Worm (Caenorhabditis elegans): Measurements from ENCODE around the gene fipr-27.
"Not testable (repeated sequence)": the region's sequence is repeated elsewhere in the genome, so short reads cannot be mapped to it uniquely, and the experiment has no call there.

DNA sequence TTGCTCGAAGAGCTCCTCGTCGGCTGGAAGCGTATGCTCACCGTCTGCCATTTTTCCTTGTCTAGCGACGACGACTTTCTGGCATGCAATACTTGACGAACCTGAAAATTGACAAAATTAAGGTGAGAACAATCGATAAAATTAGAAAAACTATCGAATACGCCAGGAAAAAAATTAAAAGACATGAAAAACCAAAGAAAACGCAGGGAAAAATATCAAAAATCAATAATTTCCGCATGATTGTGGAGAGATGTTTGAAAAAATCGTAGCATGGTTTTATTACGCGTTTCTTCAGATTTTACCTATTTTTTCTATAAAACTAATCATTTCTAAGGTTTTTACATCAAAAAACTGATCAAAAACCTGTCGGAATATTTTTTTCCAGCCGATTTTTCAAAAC, 25.1 kb downstream of the fipr-27 start, which contains the start of gene set-26:
- not testable (repeated sequence) for TF ChIP-seq unc-130 (GFP tag; optimal IDR thresholded peaks at IDR 0.05); C17E4.6 (GFP tag; IDR thresholded peaks at IDR 0.05); unc-62 (GFP tag; optimal IDR thresholded peaks at IDR 0.05); nhr-120 (GFP tag; IDR thresholded peaks at IDR 0.05); ccch-3 (GFP tag; optimal IDR thresholded peaks at IDR 0.05); F55B11.4 (tag; optimal IDR thresholded peaks at IDR 0.05; ENCODE audit: borderline replicate concordance, insufficient read depth); snpc-4 (GFP tag; optimal IDR thresholded peaks at IDR 0.05); snpc-4 (tag; optimal IDR thresholded peaks at IDR 0.05); zfh-2 (GFP tag; conservative IDR thresholded peaks at IDR 0.05); attf-3 (GFP tag; conservative IDR thresholded peaks at IDR 0.05); ztf-6 (GFP tag; IDR thresholded peaks at IDR 0.05); pha-4 (tag; optimal IDR thresholded peaks at IDR 0.05); nhr-90 (tag; optimal IDR thresholded peaks at IDR 0.05); attf-6 (GFP tag; IDR thresholded peaks at IDR 0.05)
